Fruit fly (Drosophila melanogaster) whole organism, embryonic: ENCODE results near the gene InR.

Experiments used
- CG12071 ChIP-seq: fragments of 200-800 bp; sonication (Bioruptor generic); optimal IDR thresholded peaks from 3 replicates; lab custom pipeline; 2018; ENCODE audit warnings: missing biosample characterization, mild to moderate bottlenecking, missing genetic modification characterization
- CG13296 ChIP-seq: fragments of 200-800 bp; sonication (Bioruptor generic); optimal IDR thresholded peaks from 3 replicates; lab custom pipeline; 2018; ENCODE audit warnings: missing biosample characterization, mild to moderate bottlenecking, missing genetic modification characterization
- CG13424 ChIP-seq: fragments of 200-800 bp; sonication (Bioruptor generic); optimal IDR thresholded peaks from 2 replicates; lab custom pipeline; 2019; ENCODE audit warnings: missing biosample characterization, mild to moderate bottlenecking, missing genetic modification characterization, moderate library complexity
- CG14014 ChIP-seq: fragments of 200-800 bp; sonication (Bioruptor generic); IDR thresholded peaks from 2 replicates; pipeline ENCODE4 v1.3.6; 2022; ENCODE audit warnings: missing biosample characterization, missing genetic modification characterization
- CG14667 ChIP-seq: fragments of 200-800 bp; sonication (Bioruptor generic); IDR thresholded peaks from 2 replicates; pipeline ENCODE4 v1.3.6; 2022; ENCODE audit warnings: missing biosample characterization, missing genetic modification characterization
- CG14860 ChIP-seq: fragments of 200-800 bp; sonication (Bioruptor generic); IDR thresholded peaks from 3 replicates; pipeline ENCODE4 v1.3.6; 2022; ENCODE audit warnings: missing biosample characterization, missing genetic modification characterization; ENCODE audit not compliant: partially characterized antibody
- CG17568 ChIP-seq: fragments of 200-800 bp; sonication (Bioruptor generic); optimal IDR thresholded peaks from 2 replicates; lab custom pipeline; 2018; ENCODE audit warnings: missing biosample characterization, mild to moderate bottlenecking, missing genetic modification characterization, moderate library complexity
- CG18619 ChIP-seq: fragments of 200-800 bp; sonication (Bioruptor generic); optimal IDR thresholded peaks from 3 replicates; lab custom pipeline; 2017; ENCODE audit warnings: missing biosample characterization, mild to moderate bottlenecking, missing genetic modification characterization
- CG2129 ChIP-seq: fragments of 200-800 bp; sonication (Bioruptor generic); IDR thresholded peaks from 2 replicates; pipeline ENCODE4 v1.3.6; 2022; ENCODE audit warnings: missing biosample characterization, missing genetic modification characterization; ENCODE audit not compliant: partially characterized antibody
- CG32532 ChIP-seq: fragments of 200-800 bp; sonication (Bioruptor generic); IDR thresholded peaks from 2 replicates; pipeline ENCODE4 v1.3.6; 2022; ENCODE audit warnings: missing biosample characterization, missing genetic modification characterization
- CG34224 ChIP-seq: fragments of 200-800 bp; sonication (Bioruptor generic); IDR thresholded peaks from 3 replicates; pipeline ENCODE4 v1.3.6; 2022; ENCODE audit warnings: missing biosample characterization, missing genetic modification characterization; ENCODE audit not compliant: partially characterized antibody
- CG3726 ChIP-seq: fragments of 200-800 bp; sonication (Bioruptor generic); IDR thresholded peaks from 3 replicates; pipeline ENCODE4, ENCODE4 v1.3.6; 2022; ENCODE audit warnings: missing biosample characterization, missing genetic modification characterization
- CG6683 ChIP-seq: fragments of 200-800 bp; sonication (Bioruptor generic); optimal IDR thresholded peaks from 2 replicates; lab custom pipeline; 2017; ENCODE audit warnings: missing biosample characterization, mild to moderate bottlenecking, missing genetic modification characterization, missing genetic modification reagents
- CG7271 ChIP-seq: fragments of 200-800 bp; sonication (Bioruptor generic); optimal IDR thresholded peaks from 2 replicates; lab custom pipeline; 2018; ENCODE audit warnings: missing biosample characterization, mild to moderate bottlenecking, missing genetic modification characterization, moderate library complexity
- CG7556 ChIP-seq: fragments of 200-800 bp; sonication (Bioruptor generic); optimal IDR thresholded peaks from 2 replicates; lab custom pipeline; 2017; ENCODE audit warnings: missing biosample characterization, mild to moderate bottlenecking, missing genetic modification characterization
- CG9609 ChIP-seq: fragments of 200-800 bp; sonication (Bioruptor generic); optimal IDR thresholded peaks from 3 replicates; lab custom pipeline; 2016; ENCODE audit warnings: missing biosample characterization, missing genetic modification characterization
- CTCF ChIP-seq: fragments of 200-800 bp; sonication (Bioruptor generic); optimal IDR thresholded peaks from 2 replicates; lab custom pipeline; 2017; ENCODE audit warnings: missing biosample characterization, mild to moderate bottlenecking, missing genetic modification characterization, moderate library complexity
- CoRest ChIP-seq: fragments of 200-800 bp; sonication (Bioruptor generic); optimal IDR thresholded peaks from 3 replicates; lab custom pipeline; 2018; ENCODE audit warnings: missing biosample characterization, mild to moderate bottlenecking, missing genetic modification characterization, moderate library complexity
- D ChIP-seq, 2 experiments: fragments of 200-800 bp in 1 of 2; fragments of >200 bp in 1 of 2; sonication (Bioruptor generic) in 1 of 2; optimal IDR thresholded peaks; 2 replicates in 1 of 2; 3 replicates in 1 of 2; lab custom pipeline; 2017; ENCODE audit warnings: mild to moderate bottlenecking in 1 of 2, missing biosample characterization in 1 of 2, missing genetic modification characterization in 1 of 2, missing genetic modification reagents in 1 of 2
- Deaf1 ChIP-seq: fragments of 200-800 bp; optimal IDR thresholded peaks from 3 replicates; lab custom pipeline; 2019; ENCODE audit warnings: missing biosample characterization, mild to moderate bottlenecking, missing genetic modification characterization, moderate library complexity
- ERR ChIP-seq: fragments of 200-800 bp; sonication (Bioruptor generic); optimal IDR thresholded peaks from 2 replicates; lab custom pipeline; 2016; ENCODE audit warnings: missing biosample characterization, missing genetic modification characterization
- HmgZ ChIP-seq: fragments of 200-800 bp; sonication (Bioruptor generic); optimal IDR thresholded peaks from 2 replicates; lab custom pipeline; 2018; ENCODE audit warnings: missing biosample characterization, mild to moderate bottlenecking, missing genetic modification characterization
- Max ChIP-seq: fragments of 200-800 bp; sonication (Bioruptor generic); optimal IDR thresholded peaks from 2 replicates; lab custom pipeline; 2016; ENCODE audit warnings: missing biosample characterization, mild to moderate bottlenecking, missing genetic modification characterization
- Mrtf ChIP-seq: fragments of 200-800 bp; sonication (Bioruptor generic); IDR thresholded peaks from 3 replicates; pipeline ENCODE4 v1.3.6; 2022; ENCODE audit warnings: missing biosample characterization, missing genetic modification characterization
- Myb ChIP-seq: fragments of 200-800 bp; sonication (Bioruptor generic); optimal IDR thresholded peaks from 2 replicates; lab custom pipeline; 2016; ENCODE audit warnings: missing biosample characterization, missing genetic modification characterization
- Six4 ChIP-seq: fragments of 200-800 bp; sonication (Bioruptor generic); optimal IDR thresholded peaks from 2 replicates; lab custom pipeline; 2016; ENCODE audit warnings: missing biosample characterization, missing genetic modification characterization
- Ssrp ChIP-seq: fragments of 200-800 bp; sonication (Bioruptor generic); optimal IDR thresholded peaks from 2 replicates; lab custom pipeline; 2018; ENCODE audit warnings: missing biosample characterization, mild to moderate bottlenecking, missing genetic modification characterization, moderate library complexity
- Stat92E ChIP-seq, 3 experiments: fragments of >200 bp in 2 of 3; fragments of 200-800 bp in 1 of 3; sonication (Bioruptor generic) in 1 of 3; optimal IDR thresholded peaks; 2 replicates each; lab custom pipeline; 2017 to 2019; ENCODE audit warnings: missing biosample characterization in 3 of 3, missing genetic modification characterization in 3 of 3, mild to moderate bottlenecking in 1 of 3, moderate library complexity in 1 of 3
- amos ChIP-seq: fragments of 200-800 bp; sonication (Bioruptor generic); IDR thresholded peaks from 2 replicates; pipeline ENCODE4 v1.3.6; 2022; ENCODE audit warnings: missing biosample characterization, missing genetic modification characterization; ENCODE audit not compliant: partially characterized antibody
- bbx ChIP-seq: fragments of 200-800 bp; sonication (Bioruptor generic); IDR thresholded peaks from 2 replicates; pipeline ENCODE4 v1.3.6; 2022; ENCODE audit warnings: missing biosample characterization, missing genetic modification characterization; ENCODE audit not compliant: partially characterized antibody
- caup ChIP-seq: fragments of 200-800 bp; sonication (Bioruptor generic); optimal IDR thresholded peaks from 3 replicates; lab custom pipeline; 2017; ENCODE audit warnings: missing biosample characterization, mild to moderate bottlenecking, missing genetic modification characterization, moderate library complexity; ENCODE audit not compliant: severe bottlenecking
- dmrt11E ChIP-seq: fragments of 200-800 bp; sonication (Bioruptor generic); optimal IDR thresholded peaks from 3 replicates; lab custom pipeline; 2018; ENCODE audit warnings: missing biosample characterization, mild to moderate bottlenecking, missing genetic modification characterization, moderate library complexity
- dpn ChIP-seq, 2 experiments: fragments of 200-800 bp; sonication (Bioruptor generic); optimal IDR thresholded peaks; 3 replicates each; lab custom pipeline; 2016; ENCODE audit warnings: missing biosample characterization in 2 of 2, missing genetic modification characterization in 2 of 2
- fd3F ChIP-seq: fragments of 200-800 bp; sonication (Bioruptor generic); optimal IDR thresholded peaks from 2 replicates; lab custom pipeline; 2018; ENCODE audit warnings: missing biosample characterization, mild to moderate bottlenecking, missing genetic modification characterization, moderate library complexity
- gcm2 ChIP-seq: fragments of 200-800 bp; sonication (Bioruptor generic); optimal IDR thresholded peaks from 2 replicates; lab custom pipeline; 2016; ENCODE audit warnings: missing biosample characterization, missing genetic modification characterization
- hbn ChIP-seq: fragments of 200-800 bp; sonication (Bioruptor generic); IDR thresholded peaks from 2 replicates; pipeline ENCODE4 v1.3.6; 2022; ENCODE audit warnings: missing biosample characterization, missing genetic modification characterization; ENCODE audit not compliant: partially characterized antibody
- her ChIP-seq: fragments of 200-800 bp; sonication (Bioruptor generic); optimal IDR thresholded peaks from 2 replicates; lab custom pipeline; 2016; ENCODE audit warnings: missing biosample characterization, missing genetic modification characterization
- insv ChIP-seq, 2 experiments: fragments of 200-800 bp; sonication (Bioruptor generic); optimal IDR thresholded peaks; 3 replicates each; lab custom pipeline; 2016 to 2018; ENCODE audit warnings: missing biosample characterization in 2 of 2, missing genetic modification characterization in 2 of 2
- jing ChIP-seq: fragments of 200-800 bp; sonication (Bioruptor generic); optimal IDR thresholded peaks from 2 replicates; lab custom pipeline; 2018; ENCODE audit warnings: missing biosample characterization, mild to moderate bottlenecking, missing genetic modification characterization
- kni ChIP-seq: fragments of 200-800 bp; sonication (Bioruptor generic); optimal IDR thresholded peaks from 3 replicates; lab custom pipeline; 2017; ENCODE audit warnings: mild to moderate bottlenecking, missing biosample characterization, missing genetic modification reagents, missing genetic modification characterization
- lov ChIP-seq, 2 experiments: fragments of 200-800 bp in 1 of 2; fragments of >200 bp in 1 of 2; sonication (Bioruptor generic) in 1 of 2; IDR thresholded peaks in 1 of 2; optimal IDR thresholded peaks in 1 of 2; 2 replicates in 1 of 2; 3 replicates in 1 of 2; pipeline versions ENCODE4 v1.3.6 to Lab custom; 2017 to 2022; ENCODE audit warnings: missing biosample characterization in 1 of 2, missing genetic modification characterization in 1 of 2
- peb ChIP-seq: fragments of 200-800 bp; sonication (Bioruptor generic); IDR thresholded peaks from 2 replicates; pipeline ENCODE4 v1.3.6; 2022; ENCODE audit warnings: missing biosample characterization, missing genetic modification characterization
- psq ChIP-seq: fragments of 200-800 bp; sonication (Bioruptor generic); optimal IDR thresholded peaks from 2 replicates; lab custom pipeline; 2017; ENCODE audit warnings: missing biosample characterization, missing genetic modification characterization
- run ChIP-seq: fragments of 200-800 bp; sonication (Bioruptor generic); optimal IDR thresholded peaks from 3 replicates; lab custom pipeline; 2018; ENCODE audit warnings: missing biosample characterization, mild to moderate bottlenecking, missing genetic modification characterization
- sima ChIP-seq: fragments of 200-800 bp; sonication (Bioruptor generic); optimal IDR thresholded peaks from 2 replicates; lab custom pipeline; 2016; ENCODE audit warnings: missing biosample characterization, missing genetic modification characterization
- slp2 ChIP-seq: fragments of 200-800 bp; sonication (Bioruptor generic); optimal IDR thresholded peaks from 2 replicates; lab custom pipeline; 2016; ENCODE audit warnings: missing biosample characterization, missing genetic modification characterization
- sna ChIP-seq: fragments of 200-800 bp; sonication (Bioruptor generic); IDR thresholded peaks from 2 replicates; pipeline ENCODE4 v1.3.6; 2022; ENCODE audit warnings: missing biosample characterization, missing genetic modification characterization; ENCODE audit not compliant: partially characterized antibody
- twi ChIP-seq: fragments of 200-800 bp; optimal IDR thresholded peaks from 2 replicates; lab custom pipeline; 2019; ENCODE audit warnings: missing biosample characterization, mild to moderate bottlenecking, missing genetic modification characterization, moderate library complexity
- vvl ChIP-seq: fragments of 200-800 bp; sonication (Bioruptor generic); IDR thresholded peaks from 2 replicates; pipeline ENCODE4 v1.3.6; 2022; ENCODE audit warnings: missing biosample characterization, missing genetic modification characterization
- zfh2 ChIP-seq: fragments of 200-800 bp; sonication (Bioruptor generic); optimal IDR thresholded peaks from 2 replicates; lab custom pipeline; 2016; ENCODE audit warnings: missing biosample characterization, missing genetic modification characterization

Gene InR

dm6 chr3R:21520756-21521155, 98.4 kb downstream of the InR start, which contains the start of gene sp3 (continued):
- no peak for TF ChIP-seq lov (optimal IDR thresholded peaks at IDR 0.05; lab: Kevin White, UChicago)
- TF ChIP-seq lov (GFP tag; IDR thresholded peaks at IDR 0.05; lab: Robert Waterston, UW), result no peak
- no peak for TF ChIP-seq twi
- peak; percentile 54 for TF ChIP-seq CG2129 (GFP tag; lab: Robert Waterston, UW)
- TF ChIP-seq CG13296, result no peak
- TF ChIP-seq CG32532 (GFP tag; lab: Robert Waterston, UW), result no peak
- TF ChIP-seq Ssrp (tag; lab: Kevin White, UChicago), result no peak
- no peak for TF ChIP-seq CG12071 (GFP tag; lab: Kevin White, UChicago)
- TF ChIP-seq zfh2 (GFP tag; lab: Kevin White, UChicago), result no peak
- no peak for TF ChIP-seq CG3726 (GFP tag; lab: Robert Waterston, UW)
- TF ChIP-seq Max (GFP tag; lab: Kevin White, UChicago), result no peak
- TF ChIP-seq CG14014, result no peak
- no peak for TF ChIP-seq ERR
- TF ChIP-seq insv (GFP tag; optimal IDR thresholded peaks at IDR 0.05; lab: Kevin White, UChicago), result no peak
- no peak for TF ChIP-seq vvl (GFP tag; lab: Robert Waterston, UW)
- TF ChIP-seq CTCF (GFP tag; lab: Kevin White, UChicago), result no peak
- no peak for TF ChIP-seq CG13424 (tag; lab: Kevin White, UChicago)
- TF ChIP-seq CG6683 (GFP tag; lab: Kevin White, UChicago), result no peak
- peak; percentile 28 for TF ChIP-seq D (optimal IDR thresholded peaks at IDR 0.05; lab: Kevin White, UChicago)
- TF ChIP-seq D (GFP tag; optimal IDR thresholded peaks at IDR 0.05; lab: Kevin White, UChicago), result no peak
- peak; percentile 70 for TF ChIP-seq hbn (GFP tag; lab: Robert Waterston, UW)
- TF ChIP-seq fd3F (GFP tag; lab: Kevin White, UChicago), result no peak
- TF ChIP-seq dmrt11E (tag; lab: Kevin White, UChicago), result no peak
- TF ChIP-seq her (GFP tag; lab: Kevin White, UChicago), result no peak
- TF ChIP-seq CG14667 (GFP tag; lab: Robert Waterston, UW), result no peak
- no peak for TF ChIP-seq dpn (GFP tag; optimal IDR thresholded peaks at IDR 0.05; lab: Kevin White, UChicago)
- no peak for TF ChIP-seq run
- TF ChIP-seq psq (GFP tag; lab: Kevin White, UChicago), result no peak
- no peak for TF ChIP-seq CG17568 (GFP tag; lab: Kevin White, UChicago)
- TF ChIP-seq sima (GFP tag; lab: Kevin White, UChicago), result no peak
- TF ChIP-seq CG18619 (GFP tag; lab: Kevin White, UChicago), result no peak
- no peak for TF ChIP-seq caup (GFP tag; lab: Kevin White, UChicago)
- no peak for TF ChIP-seq Deaf1 (tag; lab: Kevin White, UChicago)
- TF ChIP-seq HmgZ, result no peak
- TF ChIP-seq kni (GFP tag; lab: Kevin White, UChicago), result no peak
- no peak for TF ChIP-seq CG9609 (GFP tag; lab: Kevin White, UChicago)
- no peak for TF ChIP-seq slp2 (GFP tag; lab: Kevin White, UChicago)
- no peak for TF ChIP-seq peb (GFP tag; lab: Robert Waterston, UW)
- TF ChIP-seq sna (GFP tag; lab: Robert Waterston, UW), result peak; percentile 75; the same call in 1 of the 2 replicates
- no peak for TF ChIP-seq Six4 (GFP tag; lab: Kevin White, UChicago)
- no peak for TF ChIP-seq Myb (GFP tag; lab: Kevin White, UChicago)
- no peak for TF ChIP-seq jing
- TF ChIP-seq gcm2 (GFP tag; lab: Kevin White, UChicago), result no peak
- TF ChIP-seq CG7556 (GFP tag; lab: Kevin White, UChicago), result no peak
- TF ChIP-seq CG34224 (GFP tag; lab: Robert Waterston, UW), result peak; percentile 82; the same call in 2 of the 3 replicates
- TF ChIP-seq Stat92E (GFP tag; optimal IDR thresholded peaks at IDR 0.05; lab: Kevin White, UChicago), result no peak
- TF ChIP-seq CoRest, result no peak
- TF ChIP-seq CG7271 (tag; lab: Kevin White, UChicago), result no peak
- TF ChIP-seq CG14860, result peak; percentile 75
- TF ChIP-seq bbx (GFP tag; lab: Robert Waterston, UW), result peak; percentile 72
- no peak for TF ChIP-seq Mrtf (GFP tag; lab: Robert Waterston, UW)
- peak; percentile 80 for TF ChIP-seq amos (GFP tag; lab: Robert Waterston, UW)
